Worm (Caenorhabditis elegans): ENCODE measurements around the gene T28C6.10.

T28C6.10 gene

ce11 chrIV:8817639-8818038, at the start of gene T28C6.10:
Gene T28C6.10 (plus strand): TSS chrIV:8817939.
- TF ChIP-seq K11D2.4 (GFP tag; IDR thresholded peaks at IDR 0.05) (no peak), lin-35 (GFP tag; optimal IDR thresholded peaks at IDR 0.05) (no peak), dpl-1 (GFP tag; optimal IDR thresholded peaks at IDR 0.05) (no peak), lag-1 (GFP tag; IDR thresholded peaks at IDR 0.05) (no peak), ztf-22 (GFP tag; optimal IDR thresholded peaks at IDR 0.05) (no peak), mcd-1 (GFP tag; IDR thresholded peaks at IDR 0.05) (no peak), Y95B8A.8 (GFP tag; IDR thresholded peaks at IDR 0.05) (no peak), egrh-3 (GFP tag; IDR thresholded peaks at IDR 0.05) (no peak), xnd-1 (tag; optimal IDR thresholded peaks at IDR 0.05) (no peak), attf-6 (GFP tag; IDR thresholded peaks at IDR 0.05) (no peak), T26A5.8 (tag; optimal IDR thresholded peaks at IDR 0.05) (no peak), efl-1 (GFP tag; optimal IDR thresholded peaks at IDR 0.05) (no peak), unc-130 (GFP tag; optimal IDR thresholded peaks at IDR 0.05) (no peak), bed-1 (GFP tag; IDR thresholded peaks at IDR 0.05) (no peak), K12H6.12 (tag; optimal IDR thresholded peaks at IDR 0.05) (no peak)

ce11 chrIV:8769539-8769938, 48.2 kb upstream of the T28C6.10 start, which contains the start of gene F20C5.5:
Gene F20C5.5 (minus strand): TSS chrIV:8769639.
- TF ChIP-seq K12H6.12 (tag; optimal IDR thresholded peaks at IDR 0.05): no peak
- no peak for TF ChIP-seq hrde-1 (tag; optimal IDR thresholded peaks at IDR 0.05; ENCODE audit: borderline replicate concordance)
- TF ChIP-seq C17E4.6 (GFP tag; IDR thresholded peaks at IDR 0.05): no peak
- no peak for TF ChIP-seq ztf-25 (GFP tag; IDR thresholded peaks at IDR 0.05)
- no peak for TF ChIP-seq efl-1 (GFP tag; optimal IDR thresholded peaks at IDR 0.05)
- TF ChIP-seq repo-1 (tag; optimal IDR thresholded peaks at IDR 0.05): no peak
- no peak for TF ChIP-seq nfyb-1 (GFP tag; IDR thresholded peaks at IDR 0.05)
- TF ChIP-seq nfya-1 (tag; optimal IDR thresholded peaks at IDR 0.05; ENCODE audit: borderline replicate concordance, insufficient read depth): no peak
- TF ChIP-seq F37B4.10 (GFP tag; IDR thresholded peaks at IDR 0.05): no peak
- TF ChIP-seq nhr-27 (tag; optimal IDR thresholded peaks at IDR 0.05): no peak
- no peak for TF ChIP-seq rec-8 (tag; optimal IDR thresholded peaks at IDR 0.05)

- TF ChIP-seq egl-44 (GFP tag; IDR thresholded peaks at IDR 0.05) (no peak), C17E4.6 (GFP tag; IDR thresholded peaks at IDR 0.05) (no peak), ceh-100 (GFP tag; IDR thresholded peaks at IDR 0.05) (no peak), hlh-26 (GFP tag; conservative IDR thresholded peaks at IDR 0.05) (no peak), xnd-1 (tag; optimal IDR thresholded peaks at IDR 0.05) (no peak), lin-40 (tag; optimal IDR thresholded peaks at IDR 0.05) (no peak), F49E8.2 (tag; optimal IDR thresholded peaks at IDR 0.05; ENCODE audit: insufficient read depth) (no peak), nhr-179 (tag; optimal IDR thresholded peaks at IDR 0.05) (no peak), pbrm-1 (GFP tag; IDR thresholded peaks at IDR 0.05) (no peak), hrde-1 (tag; optimal IDR thresholded peaks at IDR 0.05; ENCODE audit: borderline replicate concordance) (no peak), mes-4 (tag; optimal IDR thresholded peaks at IDR 0.05) (no peak), ceh-91 (GFP tag; IDR thresholded peaks at IDR 0.05) (no peak), dox-1 (GFP tag; IDR thresholded peaks at IDR 0.05) (no peak), nfyb-1 (GFP tag; IDR thresholded peaks at IDR 0.05) (no peak), snpc-1.3 (tag; optimal IDR thresholded peaks at IDR 0.05; ENCODE audit: insufficient read depth) (no peak), C06A6.2 (GFP tag; conservative IDR thresholded peaks at IDR 0.05) (no peak), egl-18 (GFP tag; IDR thresholded peaks at IDR 0.05) (no peak), ztf-3 (GFP tag; optimal IDR thresholded peaks at IDR 0.05) (no peak)
Observed at ce11 chrIV:8772800-8773256, 44.9 kb upstream of the T28C6.10 start, which contains the start of gene F20C5.6. Gene F20C5.6 (minus strand): TSS chrIV:8773206.

Data from whole organism, young adult.